Fruit fly (Drosophila melanogaster): Measurements from ENCODE around the gene Mi-2.

Mi-2 gene

DNA sequence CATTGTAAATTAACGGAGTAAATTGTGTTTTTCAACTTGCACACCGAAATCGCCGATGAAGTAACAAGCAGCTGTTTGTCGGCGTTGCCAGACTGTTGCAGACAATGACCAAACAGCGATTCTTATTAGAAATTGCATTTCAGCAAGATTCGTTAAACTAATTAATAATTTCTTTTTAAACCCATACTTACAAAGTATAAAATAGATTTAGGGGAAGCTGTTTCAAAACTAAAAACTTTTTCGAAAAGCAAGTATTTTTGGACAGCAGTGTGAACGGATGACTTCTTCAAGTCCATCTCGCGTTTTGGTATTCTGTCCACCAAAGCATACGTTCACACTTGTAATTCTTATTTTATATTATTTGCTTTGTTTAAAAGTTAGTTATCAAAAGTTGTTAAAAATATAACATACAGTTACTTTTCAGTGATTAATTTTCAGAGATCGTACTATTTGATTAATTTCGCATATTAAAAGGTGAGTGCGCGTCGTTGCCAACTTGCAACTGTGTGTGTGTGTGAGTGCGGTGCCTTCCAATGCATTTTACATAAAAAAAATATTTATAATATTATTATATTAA is 18.5 kb upstream of the Mi-2 start, which contains the start of the genes CG8004 and RhoGDI (continued):
- peak; percentile 68 for TF ChIP-seq Max (GFP tag; optimal IDR thresholded peaks at IDR 0.05)
- no peak for TF ChIP-seq CG12236 (GFP tag; optimal IDR thresholded peaks at IDR 0.05)
- no peak for TF ChIP-seq bbx (GFP tag; IDR thresholded peaks at IDR 0.05; ENCODE audit: partially characterized antibody)
- peak; percentile 30 for TF ChIP-seq CG5245 (GFP tag; optimal IDR thresholded peaks at IDR 0.05)
- peak; percentile 66 for TF ChIP-seq CG16863 (GFP tag; optimal IDR thresholded peaks at IDR 0.05)
- no peak for TF ChIP-seq Dref (GFP tag; IDR thresholded peaks at IDR 0.05)
- TF ChIP-seq HmgD (GFP tag; optimal IDR thresholded peaks at IDR 0.05) = no peak
- TF ChIP-seq hbn (GFP tag; IDR thresholded peaks at IDR 0.05; ENCODE audit: partially characterized antibody) = 0 out of 2 replicates have a peak, but pooled peaks have one; percentile 26
- no peak for TF ChIP-seq gsb (GFP tag; IDR thresholded peaks at IDR 0.05)
- peak; percentile 66 for TF ChIP-seq PHDP (tag; optimal IDR thresholded peaks at IDR 0.05)
- peak; percentile 42 for TF ChIP-seq CG1792 (GFP tag; optimal IDR thresholded peaks at IDR 0.05)
- TF ChIP-seq HLHmδ (GFP tag; optimal IDR thresholded peaks at IDR 0.05) = no peak
- peak; percentile 79 for TF ChIP-seq CG17829 (tag; optimal IDR thresholded peaks at IDR 0.05)
- no peak for TF ChIP-seq nerfin-2 (GFP tag; IDR thresholded peaks at IDR 0.05; ENCODE audit: partially characterized antibody)
- TF ChIP-seq Sin3A (optimal IDR thresholded peaks at IDR 0.05) = peak; percentile 72
- no peak for TF ChIP-seq CG4707 (GFP tag; optimal IDR thresholded peaks at IDR 0.05)
- TF ChIP-seq Ssrp (tag; optimal IDR thresholded peaks at IDR 0.05) = peak; percentile 59
- TF ChIP-seq CG31441 (GFP tag; IDR thresholded peaks at IDR 0.05) = peak; percentile 62
- TF ChIP-seq CG6813 (GFP tag; optimal IDR thresholded peaks at IDR 0.05) = no peak
- TF ChIP-seq Stat92E (GFP tag; optimal IDR thresholded peaks at IDR 0.05) = no peak
- TF ChIP-seq Nf-YC (tag; optimal IDR thresholded peaks at IDR 0.05) = peak; percentile 53
- peak; percentile 75 for TF ChIP-seq ems (GFP tag; optimal IDR thresholded peaks at IDR 0.05)
- TF ChIP-seq CG31224 (GFP tag; IDR thresholded peaks at IDR 0.05) = no peak
- no peak for TF ChIP-seq cad (GFP tag; optimal IDR thresholded peaks at IDR 0.05)
- no peak for TF ChIP-seq inv (GFP tag; IDR thresholded peaks at IDR 0.05; ENCODE audit: partially characterized antibody)
- peak; percentile 46; the same call in 1 of the 2 replicates for TF ChIP-seq wdn (GFP tag; IDR thresholded peaks at IDR 0.05)
- peak; percentile 52; the same call in 1 of the 2 replicates for TF ChIP-seq H2.0 (GFP tag; IDR thresholded peaks at IDR 0.05)
- TF ChIP-seq dmrt99B (tag; optimal IDR thresholded peaks at IDR 0.05) = peak; percentile 37
- TF ChIP-seq lmd (GFP tag; IDR thresholded peaks at IDR 0.05) = peak; percentile 58; the same call in 1 of the 2 replicates
- no peak for TF ChIP-seq peb (GFP tag; IDR thresholded peaks at IDR 0.05)
- no peak for TF ChIP-seq CG6272 (GFP tag; IDR thresholded peaks at IDR 0.05)
- TF ChIP-seq nerfin-1 (tag; optimal IDR thresholded peaks at IDR 0.05) = no peak
- no peak for TF ChIP-seq CG3065 (GFP tag; optimal IDR thresholded peaks at IDR 0.05)
- TF ChIP-seq CG4328 (GFP tag; optimal IDR thresholded peaks at IDR 0.05) = peak; percentile 48
- no peak for TF ChIP-seq jing (GFP tag; optimal IDR thresholded peaks at IDR 0.05)
- TF ChIP-seq dan (GFP tag; IDR thresholded peaks at IDR 0.05) = no peak
- TF ChIP-seq Six4 (GFP tag; optimal IDR thresholded peaks at IDR 0.05) = peak; percentile 44
- TF ChIP-seq bigmax (GFP tag; optimal IDR thresholded peaks at IDR 0.05) = no peak
- TF ChIP-seq eyg (GFP tag; optimal IDR thresholded peaks at IDR 0.05) = peak; percentile 23
- no peak for TF ChIP-seq Lim3 (GFP tag; IDR thresholded peaks at IDR 0.05)
- TF ChIP-seq slp2 (GFP tag; optimal IDR thresholded peaks at IDR 0.05) = peak; percentile 51
- no peak for TF ChIP-seq ato (GFP tag; IDR thresholded peaks at IDR 0.05; ENCODE audit: partially characterized antibody)
- peak; percentile 28 for TF ChIP-seq repo (GFP tag; optimal IDR thresholded peaks at IDR 0.05)
- no peak for TF ChIP-seq kah (GFP tag; optimal IDR thresholded peaks at IDR 0.05)
- peak; percentile 72 for TF ChIP-seq CoRest (tag; optimal IDR thresholded peaks at IDR 0.05)
- TF ChIP-seq twi (tag; optimal IDR thresholded peaks at IDR 0.05) = peak; percentile 42
- peak; percentile 12 for TF ChIP-seq tap (tag; optimal IDR thresholded peaks at IDR 0.05)
- no peak for TF ChIP-seq ac (GFP tag; optimal IDR thresholded peaks at IDR 0.05)
- TF ChIP-seq pho (GFP tag; optimal IDR thresholded peaks at IDR 0.05) = peak; percentile 76
- TF ChIP-seq esg (GFP tag; conservative IDR thresholded peaks at IDR 0.05) = peak; percentile 51
- TF ChIP-seq sim (GFP tag; IDR thresholded peaks at IDR 0.05) = no peak

Measured in whole organism, embryonic.